Worm (Caenorhabditis elegans) whole organism, L1 larva: ENCODE results near the gene pfkb-1.2.

Experiments used
- C16A3.4 ChIP-seq: fragments of 150-350 bp; optimal IDR thresholded peaks from 2 replicates; lab custom pipeline; 2014; ENCODE audit warnings: missing biosample characterization, missing genetic modification characterization
- C34B4.2 ChIP-seq: sonication (generic microtip); optimal IDR thresholded peaks from 2 replicates; lab custom pipeline; 2017; ENCODE audit warnings: mild to moderate bottlenecking, missing genetic modification characterization, missing compliant biosample characterization
- Y116A8C.19 ChIP-seq: sonication (generic microtip); optimal IDR thresholded peaks from 2 replicates; lab custom pipeline; 2016; ENCODE audit warnings: missing compliant biosample characterization, missing genetic modification characterization, borderline replicate concordance
- aha-1 ChIP-seq: fragments of 150-350 bp; optimal IDR thresholded peaks from 2 replicates; lab custom pipeline; 2014; ENCODE audit warnings: missing biosample characterization, missing genetic modification characterization
- aly-2 ChIP-seq: fragments of 150-350 bp; optimal IDR thresholded peaks from 2 replicates; lab custom pipeline; 2014; ENCODE audit warnings: missing biosample characterization, missing genetic modification characterization
- blmp-1 ChIP-seq: fragments of 150-350 bp; optimal IDR thresholded peaks from 2 replicates; lab custom pipeline; 2014; ENCODE audit warnings: missing biosample characterization, missing genetic modification characterization
- ceh-63 ChIP-seq: fragments of 200-800 bp; sonication (Bioruptor generic); optimal IDR thresholded peaks from 2 replicates; lab custom pipeline; 2018; ENCODE audit warnings: mild to moderate bottlenecking, missing genetic modification characterization, missing compliant biosample characterization
- ceh-8 ChIP-seq: fragments of 200-800 bp; sonication (Bioruptor generic); optimal IDR thresholded peaks from 2 replicates; lab custom pipeline; 2018; ENCODE audit warnings: mild to moderate bottlenecking, missing genetic modification characterization, moderate library complexity, missing compliant biosample characterization
- ceh-82 ChIP-seq, 3 experiments: fragments of 150-350 bp in 1 of 3; sonication (generic microtip) in 2 of 3; optimal IDR thresholded peaks; 2 replicates each; lab custom pipeline; 2014 to 2017; ENCODE audit warnings: missing biosample characterization in 3 of 3, missing genetic modification characterization in 3 of 3
- ces-1 ChIP-seq: fragments of 150-350 bp; optimal IDR thresholded peaks from 2 replicates; lab custom pipeline; 2014; ENCODE audit warnings: missing biosample characterization, missing genetic modification reagents, missing genetic modification characterization
- efl-1 ChIP-seq, 4 experiments: fragments of 150-350 bp; optimal IDR thresholded peaks in 3 of 4; peaks in 1 of 4; 1 replicate in 1 of 4; 2 replicates in 3 of 4; lab custom pipeline; 2014; ENCODE audit warnings: missing biosample characterization in 2 of 4, missing genetic modification characterization in 2 of 4, missing genetic modification reagents in 2 of 4
- ets-5 ChIP-seq: fragments of 200-800 bp; sonication (Bioruptor generic); IDR thresholded peaks from 2 replicates; pipeline ENCODE4 v1.3.6; 2022; ENCODE audit warnings: missing genetic modification characterization, missing compliant biosample characterization
- fkh-10 ChIP-seq: sonication (generic microtip); optimal IDR thresholded peaks from 2 replicates; lab custom pipeline; 2017; ENCODE audit warnings: missing biosample characterization, missing genetic modification reagents, missing genetic modification characterization
- fkh-4 ChIP-seq: sonication (generic microtip); optimal IDR thresholded peaks from 2 replicates; lab custom pipeline; 2016; ENCODE audit warnings: missing compliant biosample characterization, missing genetic modification characterization, borderline replicate concordance
- grh-1 ChIP-seq: fragments of 200-800 bp; sonication (Bioruptor generic); IDR thresholded peaks from 2 replicates; pipeline ENCODE4 v1.3.6; 2022; ENCODE audit warnings: missing genetic modification reagents, missing genetic modification characterization, missing compliant biosample characterization
- hlh-17 ChIP-seq: fragments of 200-800 bp; sonication (Bioruptor generic); optimal IDR thresholded peaks from 2 replicates; lab custom pipeline; 2018; ENCODE audit warnings: missing genetic modification characterization, mild to moderate bottlenecking, missing compliant biosample characterization, moderate library complexity, borderline replicate concordance
- irx-1 ChIP-seq: sonication (generic microtip); optimal IDR thresholded peaks from 2 replicates; lab custom pipeline; 2016; ENCODE audit warnings: missing genetic modification characterization, missing compliant biosample characterization
- isw-1 ChIP-seq: fragments of 200-800 bp; sonication (Bioruptor generic); IDR thresholded peaks from 2 replicates; pipeline ENCODE4 v1.3.6; 2022; ENCODE audit warnings: missing genetic modification characterization, missing compliant biosample characterization
- jun-1 ChIP-seq: fragments of 150-350 bp; optimal IDR thresholded peaks from 2 replicates; lab custom pipeline; 2014; ENCODE audit warnings: missing biosample characterization, missing genetic modification reagents, missing genetic modification characterization
- lin-14 ChIP-seq: fragments of 200-800 bp; sonication (Bioruptor generic); optimal IDR thresholded peaks from 2 replicates; lab custom pipeline; 2018; ENCODE audit warnings: mild to moderate bottlenecking, missing genetic modification characterization, moderate library complexity, missing compliant biosample characterization
- lin-35 ChIP-seq, 2 experiments: fragments of 150-350 bp; optimal IDR thresholded peaks; 2 replicates each; lab custom pipeline; 2014; ENCODE audit warnings: missing biosample characterization in 2 of 2, missing genetic modification characterization in 2 of 2, missing genetic modification reagents in 2 of 2
- nhr-11 ChIP-seq: fragments of 150-350 bp; optimal IDR thresholded peaks from 2 replicates; lab custom pipeline; 2014; ENCODE audit warnings: missing biosample characterization, missing genetic modification characterization
- nhr-19 ChIP-seq: fragments of 200-800 bp; sonication (Bioruptor generic); conservative IDR thresholded peaks from 2 replicates; pipeline ENCODE4 v1.3.6; 2022; ENCODE audit warnings: missing genetic modification characterization, missing compliant biosample characterization
- nhr-20 ChIP-seq: sonication (generic microtip); optimal IDR thresholded peaks from 2 replicates; lab custom pipeline; 2016; ENCODE audit warnings: mild to moderate bottlenecking, missing genetic modification characterization, missing compliant biosample characterization
- nhr-237 ChIP-seq: fragments of 150-350 bp; optimal IDR thresholded peaks from 2 replicates; lab custom pipeline; 2014; ENCODE audit warnings: missing biosample characterization, missing genetic modification characterization
- nhr-28 ChIP-seq: fragments of 150-350 bp; optimal IDR thresholded peaks from 2 replicates; lab custom pipeline; 2014; ENCODE audit warnings: missing biosample characterization, missing genetic modification characterization
- nhr-47 ChIP-seq: sonication (generic microtip); optimal IDR thresholded peaks from 2 replicates; lab custom pipeline; 2016; ENCODE audit warnings: mild to moderate bottlenecking, missing genetic modification characterization, moderate library complexity, missing compliant biosample characterization
- nhr-84 ChIP-seq: sonication (generic microtip); optimal IDR thresholded peaks from 2 replicates; lab custom pipeline; 2017; ENCODE audit warnings: missing biosample characterization, missing genetic modification characterization
- nhr-85 ChIP-seq: sonication (generic microtip); peaks from one replicate; lab custom pipeline; 2016; ENCODE audit warnings: missing genetic modification characterization, inconsistent platforms, missing compliant biosample characterization
- nhr-90 ChIP-seq: sonication (generic microtip); optimal IDR thresholded peaks from 2 replicates; lab custom pipeline; 2016; ENCODE audit warnings: mild to moderate bottlenecking, missing genetic modification characterization, missing compliant biosample characterization; ENCODE audit not compliant: poor library complexity
- pag-3 ChIP-seq: sonication (generic microtip); optimal IDR thresholded peaks from 2 replicates; lab custom pipeline; 2017; ENCODE audit warnings: missing genetic modification characterization, mild to moderate bottlenecking, missing compliant biosample characterization, antibody characterized with exemption, borderline replicate concordance; ENCODE audit not compliant: insufficient read depth
- pqm-1 ChIP-seq: sonication (generic microtip); optimal IDR thresholded peaks from 3 replicates; lab custom pipeline; 2017; ENCODE audit warnings: missing biosample characterization, missing genetic modification characterization
- rnt-1 ChIP-seq: sonication (generic microtip); optimal IDR thresholded peaks from 2 replicates; lab custom pipeline; 2016; ENCODE audit warnings: mild to moderate bottlenecking, missing genetic modification characterization, moderate library complexity, missing compliant biosample characterization
- skn-1 ChIP-seq: fragments of 150-350 bp; optimal IDR thresholded peaks from 2 replicates; lab custom pipeline; 2014; ENCODE audit warnings: missing biosample characterization, missing genetic modification characterization
- snpc-4 ChIP-seq: fragments of 150-350 bp; optimal IDR thresholded peaks from 2 replicates; lab custom pipeline; 2014; ENCODE audit warnings: missing biosample characterization, missing genetic modification characterization
- snu-23 ChIP-seq: sonication (generic microtip); optimal IDR thresholded peaks from 2 replicates; lab custom pipeline; 2016; ENCODE audit warnings: missing genetic modification characterization, missing compliant biosample characterization
- sox-4 ChIP-seq: sonication (generic microtip); optimal IDR thresholded peaks from 2 replicates; lab custom pipeline; 2016; ENCODE audit warnings: missing genetic modification characterization, missing compliant biosample characterization
- sptf-1 ChIP-seq: fragments of 150-350 bp; optimal IDR thresholded peaks from 2 replicates; lab custom pipeline; 2014; ENCODE audit warnings: missing biosample characterization, missing genetic modification characterization
- sup-37 ChIP-seq: fragments of 200-800 bp; sonication (Bioruptor generic); optimal IDR thresholded peaks from 2 replicates; lab custom pipeline; 2018; ENCODE audit warnings: mild to moderate bottlenecking, missing genetic modification characterization, missing compliant biosample characterization
- swsn-7 ChIP-seq: sonication (generic microtip); optimal IDR thresholded peaks from 2 replicates; lab custom pipeline; 2016; ENCODE audit warnings: missing genetic modification characterization, missing compliant biosample characterization
- tlp-1 ChIP-seq: fragments of 150-350 bp; optimal IDR thresholded peaks from 2 replicates; lab custom pipeline; 2014; ENCODE audit warnings: missing biosample characterization, missing genetic modification characterization
- vab-15 ChIP-seq: sonication (generic microtip); optimal IDR thresholded peaks from 2 replicates; lab custom pipeline; 2017; ENCODE audit warnings: missing genotype, mild to moderate bottlenecking, missing genetic modification characterization, missing compliant biosample characterization
- xbp-1 ChIP-seq: sonication (generic microtip); optimal IDR thresholded peaks from 2 replicates; lab custom pipeline; 2016; ENCODE audit warnings: missing genetic modification characterization, missing compliant biosample characterization
- zag-1 ChIP-seq: fragments of 150-350 bp; optimal IDR thresholded peaks from 2 replicates; lab custom pipeline; 2014; ENCODE audit warnings: missing biosample characterization, missing genetic modification characterization
- zip-4 ChIP-seq: fragments of 200-800 bp; sonication (Bioruptor generic); optimal IDR thresholded peaks from 2 replicates; lab custom pipeline; 2018; ENCODE audit warnings: mild to moderate bottlenecking, missing genetic modification characterization, moderate library complexity, missing compliant biosample characterization

The pfkb-1.2 gene

ce11 chrIV:5941236-5941976 is at the start of gene pfkb-1.2:
TSS of gene pfkb-1.2 (plus strand) at chrIV:5941926.
- TF ChIP-seq rnt-1 (tag; lab: Kevin White, UChicago) (peak; percentile 17), snu-23 (GFP tag; lab: Kevin White, UChicago) (peak; percentile 2), efl-1 (optimal IDR thresholded peaks at IDR 0.05; lab: Kevin White, UChicago) (no peak), efl-1 (GFP tag; optimal IDR thresholded peaks at IDR 0.05 in 1 of 2; lab: Kevin White, UChicago) (peak in 1 of 2 experiments; percentile 19), blmp-1 (peak; percentile 52), nhr-237 (tag; lab: Kevin White, UChicago) (no peak), lin-14 (GFP tag; lab: Kevin White, UChicago) (peak; percentile 46), nhr-85 (tag; lab: Kevin White, UChicago) (peak; percentile 38), zip-4 (GFP tag; lab: Kevin White, UChicago) (no peak)

DNA sequence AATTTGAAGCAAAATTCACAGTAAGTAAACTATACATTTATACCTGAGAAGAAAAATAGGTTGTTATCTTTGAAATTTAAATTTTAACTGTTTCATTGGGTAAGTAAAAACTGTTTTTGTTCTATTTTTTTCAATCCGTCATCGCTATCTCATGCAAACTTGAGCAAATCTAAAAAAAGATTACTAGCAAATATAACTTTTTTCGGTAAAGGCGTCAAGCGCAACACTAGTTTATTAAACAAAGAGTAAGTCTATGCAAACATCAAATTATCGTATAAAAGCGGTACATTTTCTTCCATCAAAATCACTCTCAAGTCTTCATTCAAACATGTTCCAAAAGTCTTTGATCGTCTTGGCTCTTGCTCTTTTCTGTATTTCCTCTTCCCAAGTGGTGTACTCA is 46.5 kb upstream of the pfkb-1.2 start, which contains the start of gene nspb-6:
Gene nspb-6, plus strand, starts transcription at position 301 of the 400 bp plus-strand sequence.
- TF ChIP-seq fkh-4 (tag; lab: Kevin White, UChicago) (no peak), lin-35 (GFP tag; optimal IDR thresholded peaks at IDR 0.05; lab: Kevin White, UChicago) (no peak), grh-1 (GFP tag; lab: Robert Waterston, UW) (no peak), fkh-10 (GFP tag; lab: Kevin White, UChicago) (no peak), nhr-19 (GFP tag; lab: Robert Waterston, UW) (no peak), nhr-20 (tag; lab: Kevin White, UChicago) (no peak), ceh-63 (GFP tag; lab: Kevin White, UChicago) (no peak), rnt-1 (tag; lab: Kevin White, UChicago) (no peak), snpc-4 (no peak), pag-3 (tag; lab: Kevin White, UChicago) (no peak), irx-1 (tag; lab: Kevin White, UChicago) (no peak), Y116A8C.19 (tag; lab: Kevin White, UChicago) (no peak), aha-1 (no peak), C34B4.2 (tag; lab: Kevin White, UChicago) (no peak), nhr-11 (no peak), nhr-90 (no peak), zag-1 (tag; lab: Kevin White, UChicago) (no peak), pqm-1 (no peak)

DNA sequence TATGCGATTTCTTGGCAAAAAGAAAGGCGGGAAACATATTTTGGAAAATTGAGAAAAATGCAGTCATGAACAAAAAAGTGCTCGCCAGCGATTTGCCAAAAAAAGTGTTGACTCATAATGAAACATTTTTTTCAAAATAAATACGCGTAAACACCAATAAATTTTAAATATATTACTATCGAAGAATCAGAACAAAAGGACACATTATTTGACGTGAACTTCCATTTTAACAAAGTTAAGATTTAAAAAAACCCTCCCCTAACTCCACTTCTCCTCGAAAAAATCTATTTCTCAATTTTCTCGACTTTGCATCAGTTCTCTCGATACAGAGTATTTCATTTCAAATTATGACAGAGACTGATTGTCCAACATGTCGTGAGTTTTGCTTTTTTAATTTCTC is 45.4 kb upstream of the pfkb-1.2 start, which contains the start of gene pck-3:
Gene pck-3, plus strand, starts transcription at position 301 of the 400 bp plus-strand sequence.
- no peak for TF ChIP-seq ces-1 (GFP tag; lab: Kevin White, UChicago)
- TF ChIP-seq hlh-17: no peak
- TF ChIP-seq sup-37: no peak
- TF ChIP-seq fkh-10 (GFP tag; lab: Kevin White, UChicago): no peak
- TF ChIP-seq zip-4 (GFP tag; lab: Kevin White, UChicago): no peak
- no peak for TF ChIP-seq nhr-85 (tag; lab: Kevin White, UChicago)
- no peak for TF ChIP-seq jun-1
- TF ChIP-seq skn-1 (tag; lab: Kevin White, UChicago): no peak
- TF ChIP-seq tlp-1 (tag; lab: Kevin White, UChicago): no peak
- no peak for TF ChIP-seq ets-5 (GFP tag; lab: Robert Waterston, UW)
- TF ChIP-seq nhr-28: no peak
- TF ChIP-seq sptf-1 (tag; lab: Kevin White, UChicago): no peak
- no peak for TF ChIP-seq swsn-7 (tag; lab: Kevin White, UChicago)
- no peak for TF ChIP-seq nhr-11

- no peak for TF ChIP-seq nhr-84 (tag; lab: Kevin White, UChicago)
- no peak for TF ChIP-seq fkh-4 (tag; lab: Kevin White, UChicago)
- no peak for TF ChIP-seq hlh-17
- TF ChIP-seq xbp-1: no peak
- TF ChIP-seq ceh-82 (tag; optimal IDR thresholded peaks at IDR 0.05; lab: Kevin White, UChicago): no peak
- no peak for TF ChIP-seq isw-1
- TF ChIP-seq sox-4: no peak
- no peak for TF ChIP-seq ets-5 (GFP tag; lab: Robert Waterston, UW)
- TF ChIP-seq ces-1 (GFP tag; lab: Kevin White, UChicago): no peak
- TF ChIP-seq lin-35 (GFP tag; optimal IDR thresholded peaks at IDR 0.05; lab: Kevin White, UChicago): no peak
- no peak for TF ChIP-seq aly-2 (tag; lab: Kevin White, UChicago)
- TF ChIP-seq nhr-47: peak; percentile 29
- TF ChIP-seq C16A3.4 (tag; lab: Kevin White, UChicago): no peak
- TF ChIP-seq lin-14 (GFP tag; lab: Kevin White, UChicago): peak; percentile 51
- no peak for TF ChIP-seq vab-15
- TF ChIP-seq ceh-8 (GFP tag; lab: Kevin White, UChicago): peak; percentile 68
Observed at ce11 chrIV:5902730-5903129, 39.0 kb upstream of the pfkb-1.2 start.
